Worm (Caenorhabditis elegans) whole organism, mixed stage, embryonic: ENCODE data around the gene bath-38.

Experiments used
- bed-3 ChIP-seq: fragments of 200-800 bp; sonication (Bioruptor generic); optimal IDR thresholded peaks from 3 replicates; lab custom pipeline; 2018; ENCODE audit warnings: mild to moderate bottlenecking, missing genetic modification characterization, moderate library complexity, missing compliant biosample characterization
- blmp-1 ChIP-seq: fragments of 150-350 bp; optimal IDR thresholded peaks from 2 replicates; lab custom pipeline; 2014; ENCODE audit warnings: missing biosample characterization, missing genetic modification characterization
- ceh-39 ChIP-seq: fragments of 150-350 bp; optimal IDR thresholded peaks from 2 replicates; lab custom pipeline; 2014; ENCODE audit warnings: missing biosample characterization, missing genetic modification characterization
- ceh-43 ChIP-seq: fragments of 200-800 bp; sonication (Bioruptor generic); optimal IDR thresholded peaks from 2 replicates; lab custom pipeline; 2018; ENCODE audit warnings: mild to moderate bottlenecking, missing genetic modification characterization, moderate library complexity, missing compliant biosample characterization
- ceh-83 ChIP-seq: fragments of 200-800 bp; sonication (Bioruptor generic); optimal IDR thresholded peaks from 2 replicates; lab custom pipeline; 2018; ENCODE audit warnings: mild to moderate bottlenecking, missing genetic modification characterization, missing compliant biosample characterization
- cnd-1 ChIP-seq: fragments of 200-800 bp; sonication (Bioruptor generic); optimal IDR thresholded peaks from 2 replicates; lab custom pipeline; 2018; ENCODE audit warnings: mild to moderate bottlenecking, missing genetic modification characterization, missing compliant biosample characterization
- drap-1 ChIP-seq: fragments of 200-800 bp; sonication (Bioruptor generic); optimal IDR thresholded peaks from 3 replicates; lab custom pipeline; 2018; ENCODE audit warnings: mild to moderate bottlenecking, missing genetic modification characterization, missing compliant biosample characterization
- elt-1 ChIP-seq: sonication (generic microtip); optimal IDR thresholded peaks from 2 replicates; lab custom pipeline; 2017; ENCODE audit warnings: missing genetic modification characterization, mild to moderate bottlenecking, missing compliant biosample characterization, antibody characterized with exemption, moderate library complexity, borderline replicate concordance; ENCODE audit not compliant: insufficient read depth
- elt-3 ChIP-seq: fragments of 150-350 bp; optimal IDR thresholded peaks from 2 replicates; lab custom pipeline; 2014; ENCODE audit warnings: missing biosample characterization, missing genetic modification characterization
- ham-2 ChIP-seq: fragments of 200-800 bp; sonication (Bioruptor generic); optimal IDR thresholded peaks from 2 replicates; lab custom pipeline; 2018; ENCODE audit warnings: mild to moderate bottlenecking, missing genetic modification characterization, missing compliant biosample characterization
- hlh-1 ChIP-seq: fragments of 150-350 bp; optimal IDR thresholded peaks from 2 replicates; lab custom pipeline; 2014; ENCODE audit warnings: missing biosample characterization, missing genetic modification reagents, missing genetic modification characterization
- lin-13 ChIP-seq: fragments of 150-350 bp; optimal IDR thresholded peaks from 2 replicates; lab custom pipeline; 2014; ENCODE audit warnings: missing biosample characterization, missing genetic modification characterization
- lin-32 ChIP-seq: fragments of 200-800 bp; sonication (Bioruptor generic); optimal IDR thresholded peaks from 2 replicates; lab custom pipeline; 2018; ENCODE audit warnings: mild to moderate bottlenecking, missing genetic modification characterization, missing compliant biosample characterization
- lsy-2 ChIP-seq: fragments of 150-350 bp; optimal IDR thresholded peaks from 2 replicates; lab custom pipeline; 2014; ENCODE audit warnings: missing biosample characterization, missing genetic modification characterization
- mab-5 ChIP-seq: fragments of 150-350 bp; optimal IDR thresholded peaks from 2 replicates; lab custom pipeline; 2014; ENCODE audit warnings: missing biosample characterization, missing genetic modification characterization
- mep-1 ChIP-seq: fragments of 150-350 bp; optimal IDR thresholded peaks from 2 replicates; lab custom pipeline; 2017; ENCODE audit warnings: missing biosample characterization, missing genetic modification reagents, missing genetic modification characterization, inconsistent platforms
- mls-2 ChIP-seq: sonication (generic microtip); optimal IDR thresholded peaks from 2 replicates; lab custom pipeline; 2016; ENCODE audit warnings: mild to moderate bottlenecking, missing genetic modification characterization, moderate library complexity, missing compliant biosample characterization
- nhr-12 ChIP-seq: fragments of 150-350 bp; optimal IDR thresholded peaks from 2 replicates; lab custom pipeline; 2014; ENCODE audit warnings: missing biosample characterization, missing genetic modification characterization
- nhr-2 ChIP-seq: fragments of 150-350 bp; optimal IDR thresholded peaks from 2 replicates; lab custom pipeline; 2014; ENCODE audit warnings: missing biosample characterization, missing genetic modification characterization
- nhr-237 ChIP-seq: fragments of 150-350 bp; optimal IDR thresholded peaks from 2 replicates; lab custom pipeline; 2014; ENCODE audit warnings: missing biosample characterization, missing genetic modification characterization
- nhr-28 ChIP-seq: fragments of 150-350 bp; optimal IDR thresholded peaks from 2 replicates; lab custom pipeline; 2014; ENCODE audit warnings: missing biosample characterization, missing genetic modification characterization
- pha-4 ChIP-seq: fragments of 150-350 bp; optimal IDR thresholded peaks from 2 replicates; lab custom pipeline; 2018; ENCODE audit warnings: missing biosample characterization, missing genetic modification reagents, missing genetic modification characterization
- sem-2 ChIP-seq: fragments of 200-800 bp; sonication (Bioruptor generic); optimal IDR thresholded peaks from 2 replicates; lab custom pipeline; 2018; ENCODE audit warnings: mild to moderate bottlenecking, missing genetic modification characterization, missing compliant biosample characterization
- snpc-4 ChIP-seq: fragments of 150-350 bp; optimal IDR thresholded peaks from 2 replicates; lab custom pipeline; 2014; ENCODE audit warnings: missing biosample characterization, missing genetic modification characterization
- sptf-1 ChIP-seq: sonication (generic microtip); optimal IDR thresholded peaks from 2 replicates; lab custom pipeline; 2017; ENCODE audit warnings: mild to moderate bottlenecking, missing genetic modification characterization, moderate library complexity, missing compliant biosample characterization
- tbx-8 ChIP-seq: fragments of 200-800 bp; sonication (Bioruptor generic); optimal IDR thresholded peaks from 2 replicates; lab custom pipeline; 2018; ENCODE audit warnings: mild to moderate bottlenecking, missing genetic modification characterization, moderate library complexity, missing compliant biosample characterization
- unc-120 ChIP-seq: sonication (generic microtip); optimal IDR thresholded peaks from 2 replicates; lab custom pipeline; 2017; ENCODE audit warnings: missing genetic modification characterization, missing compliant biosample characterization; ENCODE audit not compliant: poor library complexity, severe bottlenecking
- unc-39 ChIP-seq: fragments of 150-350 bp; optimal IDR thresholded peaks from 2 replicates; lab custom pipeline; 2014; ENCODE audit warnings: missing biosample characterization, missing genetic modification characterization
- unc-62 ChIP-seq: fragments of 150-350 bp; optimal IDR thresholded peaks from 2 replicates; lab custom pipeline; 2014; ENCODE audit warnings: missing biosample characterization, missing genetic modification reagents, missing genetic modification characterization
- ztf-11 ChIP-seq: fragments of 150-350 bp; optimal IDR thresholded peaks from 2 replicates; lab custom pipeline; 2014; ENCODE audit warnings: missing biosample characterization, missing genetic modification characterization

bath-38 gene

DNA sequence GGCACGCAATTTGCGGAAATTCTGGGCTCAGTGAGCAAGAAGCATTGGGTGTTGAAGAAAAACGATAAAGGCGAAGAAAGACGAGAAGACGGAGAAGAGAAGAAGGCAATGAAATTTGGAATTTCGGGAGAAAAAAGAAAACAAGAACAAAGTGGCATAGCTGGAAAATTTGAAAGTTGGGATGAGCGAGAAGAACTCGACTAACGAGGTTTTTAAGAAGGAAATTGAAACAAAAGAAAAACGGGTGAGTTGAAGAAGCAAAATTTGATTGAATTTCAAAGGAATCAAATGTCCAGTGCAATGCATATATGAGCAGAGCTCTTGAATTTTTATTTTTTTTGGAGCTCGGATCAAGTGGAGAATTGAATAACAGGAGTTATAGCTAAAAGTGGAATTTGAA is 23.3 kb downstream of the bath-38 start:
- TF ChIP-seq ceh-43 (GFP tag; lab: Kevin White, UChicago) (no peak), sem-2 (GFP tag; lab: Kevin White, UChicago) (no peak), mep-1 (tag; lab: Kevin White, UChicago) (no peak), elt-1 (tag; lab: Kevin White, UChicago) (no peak), tbx-8 (GFP tag; lab: Kevin White, UChicago) (no peak), nhr-12 (tag; lab: Kevin White, UChicago) (no peak), blmp-1 (tag; lab: Kevin White, UChicago) (no peak), hlh-1 (tag; lab: Kevin White, UChicago) (no peak), mls-2 (tag; lab: Kevin White, UChicago) (no peak), cnd-1 (no peak), unc-62 (GFP tag; lab: Kevin White, UChicago) (no peak), mab-5 (no peak), ceh-83 (GFP tag; lab: Kevin White, UChicago) (no peak), sptf-1 (no peak), nhr-2 (tag; lab: Kevin White, UChicago) (no peak)

DNA sequence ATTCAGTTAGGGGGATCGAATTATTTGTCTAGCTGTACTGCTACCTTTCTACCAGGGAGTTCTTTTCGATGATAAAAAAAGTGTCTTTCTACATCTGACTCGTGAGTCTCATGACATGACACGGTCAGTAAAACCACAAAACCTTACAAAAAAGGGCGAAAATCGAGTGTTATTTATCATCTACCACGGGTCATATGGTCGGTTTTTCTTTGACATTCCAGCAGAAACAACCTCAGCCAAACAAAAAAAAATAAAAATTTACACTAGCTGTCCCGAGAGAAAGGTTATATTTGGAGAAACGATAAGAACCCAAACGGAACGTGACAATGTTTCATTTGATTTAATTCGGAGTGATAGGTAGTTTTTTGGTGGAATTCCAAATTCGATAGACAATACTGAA is 25.4 kb downstream of the bath-38 start:
- no peak for TF ChIP-seq elt-1 (tag; lab: Kevin White, UChicago)
- TF ChIP-seq cnd-1, result no peak
- no peak for TF ChIP-seq ceh-83 (GFP tag; lab: Kevin White, UChicago)
- no peak for TF ChIP-seq unc-120
- TF ChIP-seq elt-3, result no peak
- TF ChIP-seq hlh-1 (tag; lab: Kevin White, UChicago), result no peak
- no peak for TF ChIP-seq mab-5
- no peak for TF ChIP-seq ztf-11 (tag; lab: Kevin White, UChicago)
- no peak for TF ChIP-seq unc-62 (GFP tag; lab: Kevin White, UChicago)
- no peak for TF ChIP-seq lin-32 (GFP tag; lab: Kevin White, UChicago)
- no peak for TF ChIP-seq sptf-1
- no peak for TF ChIP-seq ham-2 (GFP tag; lab: Kevin White, UChicago)
- no peak for TF ChIP-seq nhr-12 (tag; lab: Kevin White, UChicago)
- no peak for TF ChIP-seq lsy-2 (tag; lab: Kevin White, UChicago)

- TF ChIP-seq drap-1 (GFP tag; lab: Kevin White, UChicago) (no peak), nhr-2 (tag; lab: Kevin White, UChicago) (no peak), ceh-39 (tag; lab: Kevin White, UChicago) (no peak), snpc-4 (tag; lab: Kevin White, UChicago) (no peak), unc-39 (no peak), sem-2 (GFP tag; lab: Kevin White, UChicago) (no peak), cnd-1 (no peak), ceh-83 (GFP tag; lab: Kevin White, UChicago) (no peak), lin-13 (tag; lab: Kevin White, UChicago) (no peak), nhr-237 (tag; lab: Kevin White, UChicago) (no peak), bed-3 (GFP tag; lab: Kevin White, UChicago) (no peak)
Observed at ce11 chrII:10017528-10017927, 27.5 kb downstream of the bath-38 start.

DNA sequence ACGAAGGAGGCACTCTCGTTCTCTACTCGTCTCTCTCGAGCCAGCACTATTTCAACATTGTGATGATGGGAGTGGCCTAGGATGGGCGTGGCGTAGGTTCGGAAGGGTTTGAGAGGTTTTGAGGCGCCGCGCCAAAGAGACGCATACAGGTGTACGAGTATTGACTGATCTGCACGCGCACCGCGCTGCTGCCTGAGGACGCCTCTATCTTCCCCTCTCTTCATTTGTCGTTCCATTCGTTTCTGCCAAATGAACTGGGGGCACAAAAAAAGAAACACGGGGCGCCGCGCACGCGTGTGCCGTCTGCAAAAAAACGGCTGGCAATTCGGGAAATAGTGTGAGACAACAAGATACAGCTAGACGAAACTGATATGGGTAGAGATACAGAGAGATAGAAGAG is 29.1 kb downstream of the bath-38 start, which contains the start of gene lec-2:
lec-2 (minus strand) TSS at position 171 of the 400 bp plus-strand sequence.
- TF ChIP-seq ceh-83 (GFP tag; lab: Kevin White, UChicago), result no peak
- no peak for TF ChIP-seq mep-1 (tag; lab: Kevin White, UChicago)
- TF ChIP-seq tbx-8 (GFP tag; lab: Kevin White, UChicago), result no peak
- TF ChIP-seq, all 35 proteins: peak for 0

DNA sequence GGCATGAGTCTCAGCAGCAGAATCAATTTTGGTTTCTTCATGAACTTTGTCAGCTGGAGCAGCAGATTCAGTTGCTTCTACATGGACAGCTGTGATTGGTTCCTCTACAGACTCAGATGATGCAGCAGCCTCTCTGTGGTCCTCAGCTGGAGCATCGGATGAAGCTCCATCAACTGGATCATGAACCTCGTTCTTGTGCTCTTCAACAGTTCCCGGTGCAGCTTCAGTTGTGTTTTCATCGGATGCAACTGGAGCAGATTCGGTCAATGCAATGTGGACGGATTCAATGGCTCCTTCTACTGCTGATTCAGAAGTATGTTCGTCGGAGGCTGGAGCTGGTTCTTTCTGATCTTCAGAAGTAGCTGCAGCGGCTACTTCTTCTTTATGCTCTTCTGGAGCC is 30.7 kb downstream of the bath-38 start:
- TF ChIP-seq blmp-1 (tag; lab: Kevin White, UChicago), result no peak
- no peak for TF ChIP-seq elt-1 (tag; lab: Kevin White, UChicago)
- no peak for TF ChIP-seq sem-2 (GFP tag; lab: Kevin White, UChicago)
- no peak for TF ChIP-seq unc-120
- TF ChIP-seq nhr-237 (tag; lab: Kevin White, UChicago), result no peak
- TF ChIP-seq drap-1 (GFP tag; lab: Kevin White, UChicago), result no peak
- TF ChIP-seq, all 35 proteins: peak for 0

DNA sequence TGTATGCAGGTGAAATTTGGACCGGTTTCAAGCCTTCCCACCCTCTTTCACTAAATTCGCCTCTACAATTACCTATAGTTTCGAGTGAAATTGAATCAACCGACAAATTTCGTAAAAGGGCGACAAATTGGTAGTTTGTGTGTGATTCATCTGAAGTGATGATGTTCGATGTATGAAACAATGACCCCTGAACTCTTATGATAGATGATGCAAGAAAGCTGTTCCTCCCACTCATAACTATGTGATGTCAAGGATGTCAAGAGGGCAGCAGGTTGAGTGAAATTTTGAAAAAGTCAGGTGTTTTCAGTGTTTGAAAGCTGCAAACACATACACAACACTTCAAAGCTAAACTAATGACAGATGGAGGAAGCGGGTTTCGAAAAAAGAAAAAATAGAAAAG is 32.6 kb downstream of the bath-38 start:
- TF ChIP-seq elt-1 (tag; lab: Kevin White, UChicago) (no peak), pha-4 (tag; lab: Kevin White, UChicago) (no peak), nhr-28 (tag; lab: Kevin White, UChicago) (no peak), lsy-2 (tag; lab: Kevin White, UChicago) (no peak), lin-32 (GFP tag; lab: Kevin White, UChicago) (no peak), unc-120 (no peak), ztf-11 (tag; lab: Kevin White, UChicago) (no peak), nhr-12 (tag; lab: Kevin White, UChicago) (no peak), ceh-43 (GFP tag; lab: Kevin White, UChicago) (no peak), blmp-1 (tag; lab: Kevin White, UChicago) (no peak)
